Fruit fly (Drosophila melanogaster) whole organism, embryonic: ENCODE data around the gene scaf6.
A peak's percentile ranks its signal among the peaks of the same experiment; 100 is the strongest.

Experiments used
- CG10147 ChIP-seq: fragments of 200-800 bp; sonication (Bioruptor generic); optimal IDR thresholded peaks from 2 replicates; lab custom pipeline; 2019; ENCODE audit warnings: missing biosample characterization, mild to moderate bottlenecking, missing genetic modification characterization, moderate library complexity
- CG10209 ChIP-seq: fragments of 200-800 bp; sonication (Bioruptor generic); optimal IDR thresholded peaks from 3 replicates; lab custom pipeline; 2017; ENCODE audit warnings: missing biosample characterization, mild to moderate bottlenecking, missing genetic modification characterization, missing genetic modification reagents
- CG12769 ChIP-seq: fragments of 200-800 bp; sonication (Bioruptor generic); optimal IDR thresholded peaks from 2 replicates; lab custom pipeline; 2019; ENCODE audit warnings: missing biosample characterization, mild to moderate bottlenecking, missing genetic modification characterization, moderate library complexity
- CG17829 ChIP-seq: fragments of 200-800 bp; optimal IDR thresholded peaks from 2 replicates; lab custom pipeline; 2019; ENCODE audit warnings: missing biosample characterization, mild to moderate bottlenecking, missing genetic modification characterization, moderate library complexity
- CG3995 ChIP-seq: fragments of 200-800 bp; sonication (Bioruptor generic); optimal IDR thresholded peaks from 3 replicates; lab custom pipeline; 2016; ENCODE audit warnings: missing biosample characterization, missing genetic modification characterization
- HLH4C ChIP-seq: fragments of 200-800 bp; sonication (Bioruptor generic); IDR thresholded peaks from 3 replicates; pipeline ENCODE4 v1.3.6; 2022; ENCODE audit warnings: missing biosample characterization, missing genetic modification characterization; ENCODE audit not compliant: partially characterized antibody
- Rx ChIP-seq: fragments of 200-800 bp; sonication (Bioruptor generic); IDR thresholded peaks from 2 replicates; pipeline ENCODE4 v1.3.6; 2022; ENCODE audit warnings: missing biosample characterization, missing genetic modification characterization
- amos ChIP-seq: fragments of 200-800 bp; sonication (Bioruptor generic); IDR thresholded peaks from 2 replicates; pipeline ENCODE4 v1.3.6; 2022; ENCODE audit warnings: missing biosample characterization, missing genetic modification characterization; ENCODE audit not compliant: partially characterized antibody
- bowl ChIP-seq: fragments of 200-800 bp; sonication (Bioruptor generic); IDR thresholded peaks from 2 replicates; pipeline ENCODE4 v1.3.6; 2022; ENCODE audit warnings: missing biosample characterization, missing genetic modification characterization
- caup ChIP-seq: fragments of 200-800 bp; sonication (Bioruptor generic); optimal IDR thresholded peaks from 3 replicates; lab custom pipeline; 2017; ENCODE audit warnings: missing biosample characterization, mild to moderate bottlenecking, missing genetic modification characterization, moderate library complexity; ENCODE audit not compliant: severe bottlenecking
- lov ChIP-seq, 2 experiments: fragments of 200-800 bp in 1 of 2; fragments of >200 bp in 1 of 2; sonication (Bioruptor generic) in 1 of 2; IDR thresholded peaks in 1 of 2; optimal IDR thresholded peaks in 1 of 2; 2 replicates in 1 of 2; 3 replicates in 1 of 2; pipeline versions ENCODE4 v1.3.6 to Lab custom; 2017 to 2022; ENCODE audit warnings: missing biosample characterization in 1 of 2, missing genetic modification characterization in 1 of 2
- z ChIP-seq: fragments of 200-800 bp; sonication (Bioruptor generic); IDR thresholded peaks from 3 replicates; pipeline ENCODE4 v1.3.6; 2022; ENCODE audit warnings: missing biosample characterization, missing genetic modification characterization

dm6 chr3L:17004218-17004759 lies 38.1 kb downstream of the scaf6 start:
- TF ChIP-seq amos (GFP tag; lab: Robert Waterston, UW) (no peak), CG10209 (GFP tag; lab: Kevin White, UChicago) (peak; percentile 88), HLH4C (GFP tag; lab: Robert Waterston, UW) (no peak), CG3995 (GFP tag; lab: Kevin White, UChicago) (peak; percentile 7), z (no peak), CG10147 (GFP tag; lab: Kevin White, UChicago) (peak; percentile 87), caup (peak; percentile 81), lov (optimal IDR thresholded peaks at IDR 0.05; lab: Kevin White, UChicago) (no peak), lov (GFP tag; IDR thresholded peaks at IDR 0.05; lab: Robert Waterston, UW) (no peak; the same call in 2 of the 3 replicates), CG17829 (tag; lab: Kevin White, UChicago) (peak; percentile 85), Rx (GFP tag; lab: Robert Waterston, UW) (peak; percentile 80), CG12769 (tag; lab: Kevin White, UChicago) (peak; percentile 66), bowl (peak; percentile 55; the same call in 1 of the 2 replicates)
